Fruit fly (Drosophila melanogaster): ENCODE measurements around the gene crb.

The crb gene

DNA sequence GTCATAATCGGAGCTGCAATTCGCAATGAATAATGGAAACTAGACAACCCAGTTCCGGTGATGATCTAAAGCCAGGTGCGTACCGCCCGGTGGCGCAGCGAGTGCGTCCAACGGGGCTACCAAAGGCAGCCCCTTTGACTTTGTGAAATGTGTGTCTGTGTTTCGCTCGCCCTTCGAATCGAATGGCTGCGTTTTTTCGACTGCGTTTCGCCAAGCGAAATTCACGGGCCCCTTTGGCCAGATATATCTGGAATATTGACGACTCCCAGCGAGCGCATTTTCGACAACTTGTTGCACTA lies 24.2 kb downstream of the crb start:
- TF ChIP-seq CG31388 (GFP tag; optimal IDR thresholded peaks at IDR 0.05) (no peak), Doc3 (GFP tag; IDR thresholded peaks at IDR 0.05; ENCODE audit: partially characterized antibody) (0 out of 3 replicates have a peak, but pooled peaks have one; percentile 43), CG34224 (GFP tag; IDR thresholded peaks at IDR 0.05; ENCODE audit: partially characterized antibody) (peak; percentile 9; the same call in 2 of the 3 replicates), stc (GFP tag; IDR thresholded peaks at IDR 0.05) (no peak), MBD-R2 (GFP tag; IDR thresholded peaks at IDR 0.05) (peak; percentile 55), CG14860 (GFP tag; IDR thresholded peaks at IDR 0.05; ENCODE audit: partially characterized antibody) (0 out of 3 replicates have a peak, but pooled peaks have one; percentile 30), CG32772 (GFP tag; IDR thresholded peaks at IDR 0.05) (no peak), Dll (GFP tag; IDR thresholded peaks at IDR 0.05; ENCODE audit: partially characterized antibody) (peak; percentile 17; the same call in 2 of the 4 replicates), hbn (GFP tag; IDR thresholded peaks at IDR 0.05; ENCODE audit: partially characterized antibody) (0 out of 2 replicates have a peak, but pooled peaks have one; percentile 10), CG7963 (GFP tag; IDR thresholded peaks at IDR 0.05; ENCODE audit: partially characterized antibody) (no peak), chinmo (GFP tag; IDR thresholded peaks at IDR 0.05; ENCODE audit: partially characterized antibody) (peak; percentile 81; the same call in 1 of the 4 replicates), CG17385 (GFP tag; optimal IDR thresholded peaks at IDR 0.05) (peak; percentile 51), CG34422 (GFP tag; IDR thresholded peaks at IDR 0.05) (0 out of 3 replicates have a peak, but pooled peaks have one; percentile 5), rib (GFP tag; IDR thresholded peaks at IDR 0.05) (0 out of 2 replicates have a peak, but pooled peaks have one; percentile 31), CG14965 (GFP tag; optimal IDR thresholded peaks at IDR 0.05; ENCODE audit: borderline replicate concordance) (no peak), unc-4 (GFP tag; IDR thresholded peaks at IDR 0.05; ENCODE audit: partially characterized antibody) (0 out of 2 replicates have a peak, but pooled peaks have one; percentile 10), Drgx (GFP tag; IDR thresholded peaks at IDR 0.05) (peak; percentile 48), MESR4 (GFP tag; optimal IDR thresholded peaks at IDR 0.05) (peak; percentile 59), CG4617 (GFP tag; optimal IDR thresholded peaks at IDR 0.05; ENCODE audit: borderline replicate concordance) (peak; percentile 52)

DNA sequence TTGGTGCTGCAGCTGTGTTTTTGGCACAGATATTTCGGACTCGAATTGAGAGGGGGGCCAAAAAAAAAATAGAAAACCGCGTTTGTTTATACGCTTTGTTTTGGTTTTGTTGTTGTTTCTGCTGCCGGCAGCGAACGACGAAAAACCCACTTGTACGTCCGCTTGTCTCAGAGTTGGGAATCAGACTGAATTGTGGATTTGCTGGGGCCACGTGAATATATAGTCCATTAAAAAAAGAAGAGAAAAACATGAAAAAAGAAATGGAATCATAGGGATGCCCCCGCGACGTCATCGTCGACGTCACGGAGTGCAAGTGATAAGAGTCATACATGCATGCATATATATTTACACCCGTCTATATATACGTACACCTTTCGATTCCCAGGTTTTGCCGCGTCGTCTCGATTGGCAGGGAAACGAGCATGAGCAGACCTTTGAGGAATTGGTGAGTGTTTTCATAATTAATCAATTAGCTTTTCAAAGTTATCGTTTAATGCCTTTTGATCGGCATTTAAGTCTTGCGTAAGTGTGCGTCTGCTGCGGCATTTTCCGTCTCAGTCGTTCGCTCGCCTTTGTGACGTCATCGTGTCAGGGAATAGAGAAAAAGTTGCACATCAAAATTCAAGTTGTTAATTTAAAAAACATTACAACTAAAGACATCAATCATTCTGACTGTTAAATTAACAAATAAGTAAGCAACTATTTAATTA lies 24.9 kb downstream of the crb start:
- TF ChIP-seq CG8281 (tag; optimal IDR thresholded peaks at IDR 0.05): no peak
- TF ChIP-seq CG1602 (GFP tag; optimal IDR thresholded peaks at IDR 0.05): no peak
- TF ChIP-seq exex (tag; optimal IDR thresholded peaks at IDR 0.05): peak; percentile 71
- TF ChIP-seq CG34422 (GFP tag; IDR thresholded peaks at IDR 0.05): 0 out of 3 replicates have a peak, but pooled peaks have one; percentile 59
- TF ChIP-seq CG10565 (GFP tag; optimal IDR thresholded peaks at IDR 0.05): no peak
- TF ChIP-seq CG5245 (GFP tag; optimal IDR thresholded peaks at IDR 0.05): no peak
- TF ChIP-seq Rx (GFP tag; IDR thresholded peaks at IDR 0.05): no peak
- TF ChIP-seq CG32772 (GFP tag; IDR thresholded peaks at IDR 0.05): peak; percentile 38; the same call in 1 of the 2 replicates
- TF ChIP-seq CG4424 (GFP tag; optimal IDR thresholded peaks at IDR 0.05): no peak
- TF ChIP-seq CG30431 (GFP tag; optimal IDR thresholded peaks at IDR 0.05): no peak
- peak; percentile 3 for TF ChIP-seq fd96Cb (tag; optimal IDR thresholded peaks at IDR 0.05)
- TF ChIP-seq scrt (GFP tag; optimal IDR thresholded peaks at IDR 0.05): no peak
- no peak for TF ChIP-seq Sox102F (GFP tag; optimal IDR thresholded peaks at IDR 0.05)
- TF ChIP-seq CG7556 (GFP tag; optimal IDR thresholded peaks at IDR 0.05): no peak
- TF ChIP-seq bbx (GFP tag; IDR thresholded peaks at IDR 0.05; ENCODE audit: partially characterized antibody): peak; percentile 25; the same call in 1 of the 2 replicates
- TF ChIP-seq en (GFP tag; optimal IDR thresholded peaks at IDR 0.05): peak; percentile 12
- TF ChIP-seq seq (GFP tag; IDR thresholded peaks at IDR 0.05): no peak
- TF ChIP-seq sna (GFP tag; IDR thresholded peaks at IDR 0.05; ENCODE audit: partially characterized antibody): no peak
- TF ChIP-seq CrebB (tag; optimal IDR thresholded peaks at IDR 0.05): no peak
- no peak for TF ChIP-seq cad (GFP tag; optimal IDR thresholded peaks at IDR 0.05)
- no peak for TF ChIP-seq CG7357 (GFP tag; IDR thresholded peaks at IDR 0.05)
- no peak for TF ChIP-seq Sry-δ (GFP tag; optimal IDR thresholded peaks at IDR 0.05)
- TF ChIP-seq CG4617 (GFP tag; optimal IDR thresholded peaks at IDR 0.05; ENCODE audit: borderline replicate concordance): no peak
- no peak for TF ChIP-seq MESR4 (GFP tag; optimal IDR thresholded peaks at IDR 0.05)
- TF ChIP-seq nom (GFP tag; optimal IDR thresholded peaks at IDR 0.05): peak; percentile 54
- no peak for TF ChIP-seq Drgx (GFP tag; IDR thresholded peaks at IDR 0.05)
- TF ChIP-seq rib (GFP tag; IDR thresholded peaks at IDR 0.05): no peak
- peak; percentile 67 for TF ChIP-seq BtbVII (GFP tag; optimal IDR thresholded peaks at IDR 0.05)
- TF ChIP-seq grn (GFP tag; optimal IDR thresholded peaks at IDR 0.05): no peak
- no peak for TF ChIP-seq CG15514 (GFP tag; optimal IDR thresholded peaks at IDR 0.05)
- TF ChIP-seq Med (GFP tag): peak; percentile 35
- no peak for TF ChIP-seq H2.0 (GFP tag; IDR thresholded peaks at IDR 0.05)
- TF ChIP-seq knrl (GFP tag; IDR thresholded peaks at IDR 0.05; ENCODE audit: partially characterized antibody): no peak

Data from whole organism, embryonic.